Worm (Caenorhabditis elegans): Measurements from ENCODE around the gene evl-14.

DNA sequence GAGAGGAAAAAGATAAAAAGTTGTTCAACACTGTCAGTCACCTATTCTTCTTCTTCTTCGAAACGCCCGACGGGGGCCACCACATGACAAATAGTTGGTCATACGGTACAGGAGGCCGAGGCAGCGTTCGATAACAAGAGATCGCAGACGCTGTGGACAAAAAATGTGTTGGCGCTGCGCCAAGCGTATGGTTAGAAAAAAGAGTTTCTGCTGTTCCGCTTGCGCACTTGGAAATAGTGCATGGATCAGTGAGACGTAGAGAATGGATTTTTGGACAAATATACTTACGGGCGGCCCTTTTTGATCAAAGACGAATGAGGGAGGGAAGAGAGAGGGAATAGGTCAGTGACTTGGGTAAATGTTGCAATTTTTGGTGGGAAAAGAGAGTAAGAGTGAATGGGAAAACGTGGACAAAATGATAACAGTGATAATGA is 28.2 kb downstream of the evl-14 start:
- TF ChIP-seq him-1 (tag; optimal IDR thresholded peaks at IDR 0.05) (no peak), dao-5 (tag; optimal IDR thresholded peaks at IDR 0.05) (no peak), W03F9.2 (tag; optimal IDR thresholded peaks at IDR 0.05) (peak; percentile 50)

Data from whole organism, L4/young adult.